Fruit fly (Drosophila melanogaster): ENCODE results near the gene ImpE2.

The ImpE2 gene

DNA sequence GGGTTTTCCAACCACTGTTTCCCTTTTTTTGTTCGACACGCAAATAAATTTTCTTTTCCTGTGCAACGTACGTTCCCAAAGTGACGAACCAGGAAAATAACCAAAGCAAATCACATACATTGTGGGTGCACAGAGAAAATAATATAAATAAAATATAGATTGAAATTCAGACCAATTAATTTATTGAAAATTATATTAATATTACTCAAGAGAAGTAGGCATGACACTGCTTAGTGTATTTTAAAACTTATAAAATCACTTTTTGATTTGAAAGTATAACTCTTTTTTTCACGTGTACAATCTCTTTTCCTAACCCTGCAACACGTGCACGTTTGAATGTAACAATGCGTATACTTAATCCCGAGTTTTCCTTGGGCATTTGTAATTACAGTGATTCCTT lies 15.9 kb downstream of the ImpE2 start (continued):
- TF ChIP-seq Dll (GFP tag; IDR thresholded peaks at IDR 0.05; ENCODE audit: partially characterized antibody), result no peak
- TF ChIP-seq amos (GFP tag; IDR thresholded peaks at IDR 0.05; ENCODE audit: partially characterized antibody), result no peak
- TF ChIP-seq CG7839 (tag; optimal IDR thresholded peaks at IDR 0.05), result no peak
- no peak for TF ChIP-seq CG17359 (tag; optimal IDR thresholded peaks at IDR 0.05)
- TF ChIP-seq CG14050 (GFP tag; IDR thresholded peaks at IDR 0.05), result no peak
- TF ChIP-seq CG1832 (GFP tag; optimal IDR thresholded peaks at IDR 0.05), result no peak
- no peak for TF ChIP-seq unc-4 (GFP tag; IDR thresholded peaks at IDR 0.05; ENCODE audit: partially characterized antibody)
- no peak for TF ChIP-seq unpg (GFP tag; optimal IDR thresholded peaks at IDR 0.05)
- no peak for TF ChIP-seq CG11093 (GFP tag; IDR thresholded peaks at IDR 0.05)
- peak; percentile 15 for TF ChIP-seq cwo (GFP tag; optimal IDR thresholded peaks at IDR 0.05)
- TF ChIP-seq CG14667 (GFP tag; IDR thresholded peaks at IDR 0.05), result no peak
- peak; percentile 16 for TF ChIP-seq CG2712 (tag; optimal IDR thresholded peaks at IDR 0.05)
- TF ChIP-seq fd102C (GFP tag; optimal IDR thresholded peaks at IDR 0.05), result no peak
- no peak for TF ChIP-seq CG1602 (GFP tag; optimal IDR thresholded peaks at IDR 0.05)
- TF ChIP-seq Lhr (GFP tag; optimal IDR thresholded peaks at IDR 0.05), result no peak
- 0 out of 3 replicates have a peak, but pooled peaks have one; percentile 19 for TF ChIP-seq CG11695 (GFP tag; IDR thresholded peaks at IDR 0.05)
- TF ChIP-seq Gug (GFP tag; IDR thresholded peaks at IDR 0.05), result no peak
- no peak for TF ChIP-seq yki (optimal IDR thresholded peaks at IDR 0.05)
- TF ChIP-seq Sry-β (GFP tag; optimal IDR thresholded peaks at IDR 0.05), result no peak
- TF ChIP-seq row (GFP tag; IDR thresholded peaks at IDR 0.05), result peak; percentile 38; the same call in 2 of the 3 replicates
- TF ChIP-seq CG2678 (tag; optimal IDR thresholded peaks at IDR 0.05), result peak; percentile 49
- no peak for TF ChIP-seq CG1529 (GFP tag; optimal IDR thresholded peaks at IDR 0.05)
- TF ChIP-seq Dref (GFP tag; IDR thresholded peaks at IDR 0.05), result no peak
- no peak for TF ChIP-seq Dip2 (GFP tag; IDR thresholded peaks at IDR 0.05)
- TF ChIP-seq CG7786 (GFP tag; optimal IDR thresholded peaks at IDR 0.05), result no peak
- no peak for TF ChIP-seq so (GFP tag; IDR thresholded peaks at IDR 0.05)
- no peak for TF ChIP-seq tup (GFP tag; optimal IDR thresholded peaks at IDR 0.05)
- no peak for TF ChIP-seq her (GFP tag; optimal IDR thresholded peaks at IDR 0.05)
- TF ChIP-seq CG16813 (GFP tag; IDR thresholded peaks at IDR 0.05; ENCODE audit: partially characterized antibody), result no peak
- TF ChIP-seq CG8944 (GFP tag; optimal IDR thresholded peaks at IDR 0.05), result no peak
- no peak for TF ChIP-seq Rx (GFP tag; IDR thresholded peaks at IDR 0.05)
- no peak for TF ChIP-seq CG18476 (GFP tag; optimal IDR thresholded peaks at IDR 0.05)
- TF ChIP-seq CG9876 (GFP tag; optimal IDR thresholded peaks at IDR 0.05), result no peak
- TF ChIP-seq gfzf (GFP tag; optimal IDR thresholded peaks at IDR 0.05), result no peak
- TF ChIP-seq knrl (GFP tag; IDR thresholded peaks at IDR 0.05; ENCODE audit: partially characterized antibody), result no peak
- TF ChIP-seq CG10274 (GFP tag; optimal IDR thresholded peaks at IDR 0.05), result no peak
- TF ChIP-seq CG4424 (GFP tag; optimal IDR thresholded peaks at IDR 0.05), result no peak
- TF ChIP-seq lilli (GFP tag; optimal IDR thresholded peaks at IDR 0.05), result no peak
- no peak for TF ChIP-seq disco-r (GFP tag; optimal IDR thresholded peaks at IDR 0.05)
- no peak for TF ChIP-seq bowl (GFP tag; IDR thresholded peaks at IDR 0.05)
- TF ChIP-seq bbx (GFP tag; IDR thresholded peaks at IDR 0.05; ENCODE audit: partially characterized antibody), result no peak
- TF ChIP-seq CG10267 (tag; optimal IDR thresholded peaks at IDR 0.05), result no peak
- no peak for TF ChIP-seq CG8281 (tag; optimal IDR thresholded peaks at IDR 0.05)
- no peak for TF ChIP-seq Dp (GFP tag; optimal IDR thresholded peaks at IDR 0.05)
- TF ChIP-seq ac (GFP tag; optimal IDR thresholded peaks at IDR 0.05), result no peak
- TF ChIP-seq Hey (tag; optimal IDR thresholded peaks at IDR 0.05), result no peak
- no peak for TF ChIP-seq stc (GFP tag; IDR thresholded peaks at IDR 0.05)
- no peak for TF ChIP-seq Nf-YA (GFP tag; IDR thresholded peaks at IDR 0.05)
- no peak for TF ChIP-seq Sox100B (GFP tag; optimal IDR thresholded peaks at IDR 0.05)
- TF ChIP-seq Aef1 (GFP tag; IDR thresholded peaks at IDR 0.05), result no peak
- TF ChIP-seq YL-1 (GFP tag; optimal IDR thresholded peaks at IDR 0.05), result no peak
- no peak for TF ChIP-seq CG14710 (tag; optimal IDR thresholded peaks at IDR 0.05)

All from whole organism, embryonic.